Worm (Caenorhabditis elegans) whole organism, L4 larva: ENCODE data around the gene srx-77.
A peak's percentile ranks its signal among the peaks of the same experiment; 100 is the strongest.

Experiments
- D1046.2 ChIP-seq: fragments of 200-800 bp; sonication (Bioruptor generic); IDR thresholded peaks from 2 replicates; pipeline ENCODE4 v1.3.6; 2022; ENCODE audit warnings: missing genetic modification characterization, missing compliant biosample characterization
- F10B5.3 ChIP-seq: sonication (generic microtip); optimal IDR thresholded peaks from 2 replicates; lab custom pipeline; 2016; ENCODE audit warnings: mild to moderate bottlenecking, missing genetic modification characterization, missing compliant biosample characterization
- F26F4.8 ChIP-seq: fragments of 200-800 bp; sonication (Bioruptor generic); conservative IDR thresholded peaks from 2 replicates; pipeline ENCODE4 v1.3.6; 2022; ENCODE audit warnings: missing genetic modification characterization, missing compliant biosample characterization
- F49E8.2 ChIP-seq: sonication (generic microtip); optimal IDR thresholded peaks from 2 replicates; lab custom pipeline; 2016; ENCODE audit warnings: missing compliant biosample characterization, mild to moderate bottlenecking, missing genetic modification characterization, borderline replicate concordance
- T26A8.4 ChIP-seq: fragments of 200-800 bp; sonication (Bioruptor generic); IDR thresholded peaks from 2 replicates; pipeline ENCODE4 v1.3.6; 2022; ENCODE audit warnings: missing genetic modification characterization, missing compliant biosample characterization
- Y48G9A.11 ChIP-seq: fragments of 200-800 bp; sonication (Bioruptor generic); IDR thresholded peaks from 2 replicates; pipeline ENCODE4 v1.3.6; 2022; ENCODE audit warnings: missing genetic modification reagents, missing genetic modification characterization, missing compliant biosample characterization
- Y5F2A.4 ChIP-seq: fragments of 200-800 bp; sonication (Bioruptor generic); optimal IDR thresholded peaks from 2 replicates; lab custom pipeline; 2018; ENCODE audit warnings: mild to moderate bottlenecking, missing genetic modification characterization, missing compliant biosample characterization
- ZK546.5 ChIP-seq, 2 experiments: sonication (generic microtip); optimal IDR thresholded peaks; 2 replicates each; lab custom pipeline; 2017; ENCODE audit warnings: missing biosample characterization in 2 of 2, missing genetic modification characterization in 2 of 2
- aha-1 ChIP-seq: fragments of 150-350 bp; peaks from one replicate; lab custom pipeline; 2014; ENCODE audit warnings: missing biosample characterization, missing genetic modification characterization
- ama-1 ChIP-seq: fragments of 150-350 bp; optimal IDR thresholded peaks from 2 replicates; lab custom pipeline; 2014; ENCODE audit warnings: inconsistent platforms, mixed read lengths
- ces-1 ChIP-seq: fragments of 150-350 bp; sonication (generic microtip); optimal IDR thresholded peaks from 4 replicates; lab custom pipeline; 2014; ENCODE audit warnings: missing biosample characterization, missing genetic modification reagents, missing genetic modification characterization
- daf-16 ChIP-seq, 3 experiments: sonication (generic microtip); optimal IDR thresholded peaks; 2 replicates each; lab custom pipeline; 2016 to 2017; ENCODE audit warnings: missing genetic modification characterization in 3 of 3, missing genetic modification reagents in 3 of 3, mild to moderate bottlenecking in 2 of 3, missing compliant biosample characterization in 2 of 3, missing biosample characterization in 1 of 3, moderate library complexity in 1 of 3
- dmd-6 ChIP-seq: fragments of 200-800 bp; sonication (Bioruptor generic); IDR thresholded peaks from 2 replicates; pipeline ENCODE4 v1.3.6; 2022; ENCODE audit warnings: missing genetic modification reagents, missing genetic modification characterization, missing compliant biosample characterization
- dpl-1 ChIP-seq: fragments of 150-350 bp; optimal IDR thresholded peaks from 2 replicates; lab custom pipeline; 2014; ENCODE audit warnings: missing biosample characterization, missing genetic modification reagents, missing genetic modification characterization
- duxl-1 ChIP-seq: sonication (generic microtip); optimal IDR thresholded peaks from 2 replicates; lab custom pipeline; 2016; ENCODE audit warnings: mild to moderate bottlenecking, missing genetic modification characterization, moderate library complexity, missing compliant biosample characterization; ENCODE audit not compliant: poor library complexity
- egl-43 ChIP-seq: fragments of 200-800 bp; sonication (Bioruptor generic); IDR thresholded peaks from 2 replicates; pipeline ENCODE4 v1.3.6; 2022; ENCODE audit warnings: missing genetic modification reagents, missing genetic modification characterization, missing compliant biosample characterization
- hlh-11 ChIP-seq: fragments of 200-800 bp; sonication (Bioruptor generic); optimal IDR thresholded peaks from 2 replicates; lab custom pipeline; 2018; ENCODE audit warnings: mild to moderate bottlenecking, missing genetic modification characterization, missing compliant biosample characterization
- hlh-30 ChIP-seq: sonication (generic microtip); optimal IDR thresholded peaks from 2 replicates; lab custom pipeline; 2017; ENCODE audit warnings: antibody characterized with exemption, mild to moderate bottlenecking, missing genetic modification characterization, missing compliant biosample characterization; ENCODE audit not compliant: insufficient read depth
- hmg-1.1 ChIP-seq: fragments of 200-800 bp; sonication (Bioruptor generic); IDR thresholded peaks from 2 replicates; pipeline ENCODE4 v1.3.6; 2022; ENCODE audit warnings: missing genetic modification reagents, missing genetic modification characterization, missing compliant biosample characterization
- lim-7 ChIP-seq: fragments of 200-800 bp; sonication (Bioruptor generic); IDR thresholded peaks from 2 replicates; pipeline ENCODE4 v1.3.6; 2022; ENCODE audit warnings: missing genetic modification characterization, missing compliant biosample characterization
- lin-13 ChIP-seq: fragments of 150-350 bp; optimal IDR thresholded peaks from 2 replicates; lab custom pipeline; 2014; ENCODE audit warnings: missing biosample characterization, missing genetic modification reagents, missing genetic modification characterization
- lin-15B ChIP-seq: fragments of 150-350 bp; sonication (generic microtip); optimal IDR thresholded peaks from 3 replicates; lab custom pipeline; 2014; ENCODE audit warnings: missing biosample characterization, missing genetic modification characterization
- lin-38 ChIP-seq: fragments of 200-800 bp; sonication (Bioruptor generic); IDR thresholded peaks from 2 replicates; pipeline ENCODE4 v1.3.6; 2022; ENCODE audit warnings: missing genetic modification reagents, missing genetic modification characterization, missing compliant biosample characterization
- lsy-2 ChIP-seq, 2 experiments: fragments of 150-350 bp in 1 of 2; sonication (generic microtip) in 1 of 2; optimal IDR thresholded peaks; 2 replicates each; lab custom pipeline; 2014 to 2017; ENCODE audit warnings: missing biosample characterization in 2 of 2, missing genetic modification characterization in 2 of 2
- mdl-1 ChIP-seq, 2 experiments: fragments of 150-350 bp in 1 of 2; sonication (generic microtip) in 1 of 2; optimal IDR thresholded peaks; 2 replicates each; lab custom pipeline; 2014 to 2017; ENCODE audit warnings: missing biosample characterization in 2 of 2, missing genetic modification characterization in 2 of 2
- mep-1 ChIP-seq: fragments of 150-350 bp; sonication (generic microtip); optimal IDR thresholded peaks from 3 replicates; lab custom pipeline; 2014; ENCODE audit warnings: missing biosample characterization, missing genetic modification characterization
- mes-2 ChIP-seq: sonication (generic microtip); optimal IDR thresholded peaks from 2 replicates; lab custom pipeline; 2016; ENCODE audit warnings: missing genotype, mild to moderate bottlenecking, missing genetic modification characterization, missing compliant biosample characterization; ENCODE audit not compliant: poor library complexity, severe bottlenecking
- mxl-2 ChIP-seq: fragments of 200-800 bp; sonication (Bioruptor generic); conservative IDR thresholded peaks from 2 replicates; pipeline ENCODE4 v1.3.6; 2022; ENCODE audit warnings: missing genetic modification reagents, missing genetic modification characterization, missing compliant biosample characterization
- mxl-3 ChIP-seq: fragments of 200-800 bp; sonication (Bioruptor generic); optimal IDR thresholded peaks from 2 replicates; lab custom pipeline; 2018; ENCODE audit warnings: mild to moderate bottlenecking, missing genetic modification characterization, missing compliant biosample characterization
- nhr-6 ChIP-seq: fragments of 150-350 bp; optimal IDR thresholded peaks from 2 replicates; lab custom pipeline; 2014; ENCODE audit warnings: missing biosample characterization, missing genetic modification characterization
- nhr-76 ChIP-seq: fragments of 150-350 bp; optimal IDR thresholded peaks from 2 replicates; lab custom pipeline; 2014; ENCODE audit warnings: missing biosample characterization, missing genetic modification characterization
- pha-4 ChIP-seq, 2 experiments: fragments of 150-350 bp in 1 of 2; fragments of 200-800 bp in 1 of 2; sonication (Bioruptor generic) in 1 of 2; IDR thresholded peaks in 1 of 2; optimal IDR thresholded peaks in 1 of 2; 2 replicates each; pipeline versions ENCODE4 v1.3.6 to Lab custom; 2014 to 2022; ENCODE audit warnings: missing genetic modification characterization in 2 of 2, missing genetic modification reagents in 2 of 2, missing biosample characterization in 1 of 2, missing compliant biosample characterization in 1 of 2
- rbr-2 ChIP-seq: sonication (generic microtip); optimal IDR thresholded peaks from 2 replicates; lab custom pipeline; 2016; ENCODE audit warnings: missing genotype, missing genetic modification characterization, missing compliant biosample characterization
- set-16 ChIP-seq: fragments of 200-800 bp; sonication (Bioruptor generic); IDR thresholded peaks from 2 replicates; pipeline ENCODE4 v1.3.6; 2022; ENCODE audit warnings: missing genetic modification reagents, missing genetic modification characterization, missing compliant biosample characterization
- tag-97 ChIP-seq: fragments of 200-800 bp; sonication (Bioruptor generic); IDR thresholded peaks from 2 replicates; pipeline ENCODE4 v1.3.6; 2022; ENCODE audit warnings: missing genetic modification characterization, missing compliant biosample characterization

The srx-77 gene

ce11 chrV:4687944-4688505, 19.5 kb upstream of the srx-77 start, which contains the start of gene K03B4.2:
TSS of gene K03B4.2 (plus strand) at chrV:4687994.
- TF ChIP-seq lim-7 = peak; percentile 55
- peak; percentile 86 for TF ChIP-seq set-16 (GFP tag; lab: Robert Waterston, UW)
- TF ChIP-seq ama-1 = peak; percentile 5
- TF ChIP-seq T26A8.4 (GFP tag; lab: Robert Waterston, UW) = 0 out of 2 replicates have a peak, but pooled peaks have one; percentile 21
- 0 out of 2 replicates have a peak, but pooled peaks have one; percentile 48 for TF ChIP-seq D1046.2 (GFP tag; lab: Robert Waterston, UW)
- TF ChIP-seq lin-15B (tag; lab: Kevin White, UChicago) = no peak
- TF ChIP-seq F26F4.8 (GFP tag; lab: Robert Waterston, UW) = 0 out of 2 replicates have a peak, but pooled peaks have one; percentile 26
- TF ChIP-seq F49E8.2 (tag; lab: Kevin White, UChicago) = no peak
- TF ChIP-seq Y48G9A.11 (GFP tag; lab: Robert Waterston, UW) = peak; percentile 66; the same call in 1 of the 2 replicates
- no peak for TF ChIP-seq daf-16 (GFP tag; optimal IDR thresholded peaks at IDR 0.05; lab: Kevin White, UChicago)
- TF ChIP-seq daf-16 (tag; optimal IDR thresholded peaks at IDR 0.05; lab: Kevin White, UChicago) = peak; percentile 19
- TF ChIP-seq egl-43 = 0 out of 2 replicates have a peak, but pooled peaks have one; percentile 33
- no peak for TF ChIP-seq lsy-2 (tag; optimal IDR thresholded peaks at IDR 0.05; lab: Kevin White, UChicago)
- TF ChIP-seq aha-1 (tag; lab: Kevin White, UChicago) = peak; percentile 94
- TF ChIP-seq F10B5.3 (tag; lab: Kevin White, UChicago) = no peak

- TF ChIP-seq ces-1 (no peak), rbr-2 (peak; percentile 37), hlh-30 (tag; lab: Kevin White, UChicago) (peak; percentile 98), nhr-76 (tag; lab: Kevin White, UChicago) (no peak), ZK546.5 (tag; optimal IDR thresholded peaks at IDR 0.05; lab: Kevin White, UChicago) (no peak), lin-13 (GFP tag; lab: Kevin White, UChicago) (no peak), tag-97 (GFP tag; lab: Robert Waterston, UW) (no peak), nhr-6 (tag; lab: Kevin White, UChicago) (peak; percentile 33), hlh-11 (peak; percentile 41), lsy-2 (tag; optimal IDR thresholded peaks at IDR 0.05; lab: Kevin White, UChicago) (peak in 1 of 2 experiments; percentile 60), dmd-6 (peak; percentile 24; the same call in 1 of the 2 replicates), mep-1 (tag; lab: Kevin White, UChicago) (peak; percentile 40), lin-38 (GFP tag; lab: Robert Waterston, UW) (peak; percentile 44), hmg-1.1 (peak; percentile 68; the same call in 1 of the 2 replicates), pha-4 (GFP tag; IDR thresholded peaks at IDR 0.05; lab: Robert Waterston, UW) (peak; percentile 11; the same call in 1 of the 2 replicates), pha-4 (tag; optimal IDR thresholded peaks at IDR 0.05; lab: Kevin White, UChicago) (no peak), Y5F2A.4 (GFP tag; lab: Kevin White, UChicago) (no peak), mes-2 (tag; lab: Kevin White, UChicago) (peak; percentile 81), mxl-3 (GFP tag; lab: Kevin White, UChicago) (peak; percentile 25), set-16 (GFP tag; lab: Robert Waterston, UW) (no peak), duxl-1 (tag; lab: Kevin White, UChicago) (peak; percentile 2), mdl-1 (tag; optimal IDR thresholded peaks at IDR 0.05; lab: Kevin White, UChicago) (peak; percentile 75 to 88), mxl-2 (no peak), dpl-1 (GFP tag; lab: Kevin White, UChicago) (peak; percentile 36)
Measured at ce11 chrV:4686680-4687470, 18.3 kb upstream of the srx-77 start, which contains the start of gene taf-10. TSS of gene taf-10 (plus strand) at chrV:4687103.
